Fruit fly (Drosophila melanogaster): Measurements from ENCODE around the gene Acsf2.
A peak's percentile ranks its signal among the peaks of the same experiment; 100 is the strongest.

The Acsf2 gene

DNA sequence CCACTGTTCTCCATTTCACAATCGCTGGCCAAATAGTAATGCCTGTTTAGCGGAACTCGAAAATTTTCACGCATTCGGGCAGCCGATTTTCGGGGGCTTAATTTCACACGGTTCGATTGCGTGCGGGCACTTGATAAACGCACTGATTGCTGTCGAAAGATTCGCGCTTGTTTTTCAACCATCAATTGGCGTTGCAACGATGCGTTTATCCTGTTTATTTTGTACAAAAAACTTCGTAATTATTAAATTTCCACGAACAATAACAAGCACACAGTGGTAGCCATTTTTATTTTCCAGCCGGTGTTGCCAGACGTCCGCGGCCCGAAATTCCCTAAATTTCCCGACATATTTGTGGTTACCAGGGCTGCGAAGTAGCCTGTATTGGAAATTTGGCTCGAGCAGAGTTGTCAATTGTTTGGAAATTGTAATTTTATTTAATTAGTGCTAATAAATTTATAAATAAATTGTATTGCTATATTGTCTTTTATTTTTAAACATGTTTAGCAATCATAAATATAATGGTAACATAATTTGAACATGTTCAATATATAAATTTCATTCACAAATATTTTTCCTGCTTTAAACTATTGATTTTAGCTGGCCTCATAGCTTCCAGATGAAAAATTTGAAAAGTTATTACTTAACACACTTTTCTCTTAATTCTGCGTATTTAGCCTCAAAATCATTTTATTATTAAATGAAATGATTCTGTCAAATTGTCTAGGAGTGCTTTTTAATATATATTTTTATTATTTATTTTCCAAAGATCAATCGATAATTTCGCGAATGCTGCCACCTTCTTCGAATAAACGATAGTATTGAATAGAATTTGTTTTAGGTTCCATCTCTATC, 15.4 kb downstream of the Acsf2 start, which contains the start of the genes Ncoa6 and cype:
TSS of gene Ncoa6 (minus strand) at position 270 of the 852 bp plus-strand sequence.
TSS of gene cype (plus strand) at position 814 of the 852 bp plus-strand sequence.
- TF ChIP-seq sens-2 (GFP tag; IDR thresholded peaks at IDR 0.05): no peak
- no peak for TF ChIP-seq Ada2b (GFP tag; IDR thresholded peaks at IDR 0.05)
- TF ChIP-seq Mrtf (GFP tag; IDR thresholded peaks at IDR 0.05): no peak
- TF ChIP-seq CG14965 (GFP tag; optimal IDR thresholded peaks at IDR 0.05; ENCODE audit: borderline replicate concordance): no peak
- peak; percentile 41 for TF ChIP-seq fd96Cb (tag; optimal IDR thresholded peaks at IDR 0.05)
- TF ChIP-seq CG3163 (GFP tag; optimal IDR thresholded peaks at IDR 0.05): no peak
- no peak for TF ChIP-seq CG9609 (GFP tag; optimal IDR thresholded peaks at IDR 0.05)
- peak; percentile 69 for TF ChIP-seq CG4328 (GFP tag; optimal IDR thresholded peaks at IDR 0.05)
- TF ChIP-seq jigr1 (GFP tag; IDR thresholded peaks at IDR 0.05): 0 out of 3 replicates have a peak, but pooled peaks have one; percentile 31
- TF ChIP-seq Bteb2 (GFP tag; optimal IDR thresholded peaks at IDR 0.05): no peak
- TF ChIP-seq pum (GFP tag; optimal IDR thresholded peaks at IDR 0.05): no peak
- no peak for TF ChIP-seq ro (GFP tag; IDR thresholded peaks at IDR 0.05)
- TF ChIP-seq Xbp1 (GFP tag; optimal IDR thresholded peaks at IDR 0.05): peak; percentile 63
- TF ChIP-seq Lpt (GFP tag; optimal IDR thresholded peaks at IDR 0.05): no peak
- 0 out of 2 replicates have a peak, but pooled peaks have one; percentile 5 for TF ChIP-seq Awh (GFP tag; IDR thresholded peaks at IDR 0.05)
- no peak for TF ChIP-seq D19B (GFP tag; optimal IDR thresholded peaks at IDR 0.05)
- TF ChIP-seq CG2120 (GFP tag; optimal IDR thresholded peaks at IDR 0.05): peak; percentile 41
- no peak for TF ChIP-seq dimm (GFP tag; IDR thresholded peaks at IDR 0.05)
- TF ChIP-seq CG33557 (GFP tag; optimal IDR thresholded peaks at IDR 0.05): peak; percentile 53
- TF ChIP-seq pnt (GFP tag; optimal IDR thresholded peaks at IDR 0.05): no peak
- no peak for TF ChIP-seq jing (GFP tag; optimal IDR thresholded peaks at IDR 0.05)
- TF ChIP-seq CG4360 (GFP tag; IDR thresholded peaks at IDR 0.05): no peak
- no peak for TF ChIP-seq pros (GFP tag; optimal IDR thresholded peaks at IDR 0.05)
- TF ChIP-seq CG12236 (GFP tag; optimal IDR thresholded peaks at IDR 0.05): no peak
- peak; percentile 76 for TF ChIP-seq CG2712 (tag; optimal IDR thresholded peaks at IDR 0.05)
- TF ChIP-seq wdn (GFP tag; IDR thresholded peaks at IDR 0.05): no peak
- peak; percentile 62 for TF ChIP-seq Hr3 (GFP tag; optimal IDR thresholded peaks at IDR 0.05)
- TF ChIP-seq Lim3 (GFP tag; IDR thresholded peaks at IDR 0.05): no peak
- TF ChIP-seq Nf-YB (GFP tag; optimal IDR thresholded peaks at IDR 0.05): peak; percentile 34
- no peak for TF ChIP-seq trh (GFP tag; optimal IDR thresholded peaks at IDR 0.05)
- no peak for TF ChIP-seq CG18011 (GFP tag; optimal IDR thresholded peaks at IDR 0.05)
- no peak for TF ChIP-seq Myb (GFP tag; optimal IDR thresholded peaks at IDR 0.05)
- TF ChIP-seq CG10543 (GFP tag; optimal IDR thresholded peaks at IDR 0.05): peak; percentile 68
- no peak for TF ChIP-seq Tbp (GFP tag; optimal IDR thresholded peaks at IDR 0.05)
- no peak for TF ChIP-seq HHEX (GFP tag; optimal IDR thresholded peaks at IDR 0.05)
- peak; percentile 60; the same call in 1 of the 3 replicates for TF ChIP-seq hb (GFP tag; IDR thresholded peaks at IDR 0.05; ENCODE audit: partially characterized antibody)
- peak; percentile 75 for TF ChIP-seq CG8924 (tag; optimal IDR thresholded peaks at IDR 0.05)
- TF ChIP-seq emc (GFP tag; optimal IDR thresholded peaks at IDR 0.05): no peak
- peak; percentile 56 for TF ChIP-seq sug (tag; optimal IDR thresholded peaks at IDR 0.05)
- TF ChIP-seq amos (GFP tag; IDR thresholded peaks at IDR 0.05; ENCODE audit: partially characterized antibody): peak; percentile 88
- TF ChIP-seq cad (GFP tag; optimal IDR thresholded peaks at IDR 0.05): no peak
- TF ChIP-seq CG14860 (GFP tag; IDR thresholded peaks at IDR 0.05; ENCODE audit: partially characterized antibody): peak; percentile 68
- TF ChIP-seq CG30020 (tag; optimal IDR thresholded peaks at IDR 0.05): peak; percentile 57
- peak; percentile 40; the same call in 2 of the 3 replicates for TF ChIP-seq Aef1 (GFP tag; IDR thresholded peaks at IDR 0.05)
- peak; percentile 16 for TF ChIP-seq CG30431 (GFP tag; optimal IDR thresholded peaks at IDR 0.05)
- TF ChIP-seq onecut (GFP tag; IDR thresholded peaks at IDR 0.05): peak; percentile 33
- TF ChIP-seq scrt (GFP tag; optimal IDR thresholded peaks at IDR 0.05): no peak
- no peak for TF ChIP-seq sc (optimal IDR thresholded peaks at IDR 0.05)
- no peak for TF ChIP-seq sc (GFP tag; optimal IDR thresholded peaks at IDR 0.05)
- TF ChIP-seq ERR (GFP tag; optimal IDR thresholded peaks at IDR 0.05): no peak

Data from whole organism, embryonic.